Fruit fly (Drosophila melanogaster) whole organism, wandering third instar larva: ENCODE measurements around the gene Eig71Ea.
A peak's percentile ranks its signal among the peaks of the same experiment; 100 is the strongest.

Experiments used
- Abd-B ChIP-seq: fragments of >200 bp; optimal IDR thresholded peaks from 2 replicates; lab custom pipeline; 2017; ENCODE audit warnings: missing biosample characterization, missing genetic modification characterization
- CG32264 ChIP-seq: fragments of 200-800 bp; sonication (Bioruptor generic); optimal IDR thresholded peaks from 2 replicates; lab custom pipeline; 2016; ENCODE audit warnings: missing biosample characterization, missing genetic modification characterization
- CG9705 ChIP-seq: fragments of 200-800 bp; sonication (Bioruptor generic); optimal IDR thresholded peaks from 2 replicates; lab custom pipeline; 2018; ENCODE audit warnings: missing biosample characterization, mild to moderate bottlenecking, missing genetic modification characterization
- CrebA ChIP-seq: fragments of 200-800 bp; sonication (Bioruptor generic); optimal IDR thresholded peaks from 2 replicates; lab custom pipeline; 2016; ENCODE audit warnings: missing biosample characterization, mild to moderate bottlenecking, missing genetic modification characterization, borderline replicate concordance
- Dfd ChIP-seq: fragments of >200 bp; optimal IDR thresholded peaks from 2 replicates; lab custom pipeline; 2017; ENCODE audit warnings: missing biosample characterization, missing genetic modification characterization
- Dif ChIP-seq: fragments of 200-275, 200-300 bp; sonication (Bioruptor generic); optimal IDR thresholded peaks from 2 replicates; lab custom pipeline; 2018; ENCODE audit warnings: missing biosample characterization, missing genetic modification characterization; ENCODE audit not compliant: partially characterized antibody
- GATAd ChIP-seq: sonication (Bioruptor generic); optimal IDR thresholded peaks from 2 replicates; lab custom pipeline; 2016; ENCODE audit warnings: missing biosample characterization, missing genetic modification characterization
- HLH106 ChIP-seq: fragments of 200-800 bp; optimal IDR thresholded peaks from 3 replicates; lab custom pipeline; 2019; ENCODE audit warnings: missing biosample characterization, mild to moderate bottlenecking, missing genetic modification characterization, moderate library complexity
- Hnf4 ChIP-seq: fragments of 200-800 bp; sonication (Bioruptor generic); optimal IDR thresholded peaks from 2 replicates; lab custom pipeline; 2016; ENCODE audit warnings: missing biosample characterization, mild to moderate bottlenecking, missing genetic modification characterization
- Hr78 ChIP-seq: fragments of >200 bp; optimal IDR thresholded peaks from 2 replicates; lab custom pipeline; 2017; ENCODE audit warnings: missing biosample characterization, missing genetic modification characterization
- Hr83 ChIP-seq: fragments of 200-300 bp; sonication (Bioruptor generic); optimal IDR thresholded peaks from 2 replicates; lab custom pipeline; 2016; ENCODE audit warnings: missing biosample characterization, mild to moderate bottlenecking, missing genetic modification characterization, moderate library complexity; ENCODE audit not compliant: poor library complexity, severe bottlenecking
- Jra ChIP-seq: sonication (Bioruptor generic); optimal IDR thresholded peaks from 2 replicates; lab custom pipeline; 2016; ENCODE audit warnings: missing biosample characterization, missing genetic modification characterization
- Mio ChIP-seq: sonication (Bioruptor generic); optimal IDR thresholded peaks from 2 replicates; lab custom pipeline; 2016; ENCODE audit warnings: missing biosample characterization, missing genetic modification characterization
- Myc ChIP-seq: fragments of >200 bp; optimal IDR thresholded peaks from 2 replicates; lab custom pipeline; 2017
- N ChIP-seq: fragments of >200 bp; optimal IDR thresholded peaks from 2 replicates; lab custom pipeline; 2018; ENCODE audit warnings: missing biosample characterization, missing external identifiers, missing genetic modification characterization
- OdsH ChIP-seq: fragments of 200-800 bp; sonication (Bioruptor generic); optimal IDR thresholded peaks from 2 replicates; lab custom pipeline; 2016; ENCODE audit warnings: missing biosample characterization, mild to moderate bottlenecking, missing genetic modification characterization
- Rel ChIP-seq, 2 experiments: fragments of 200-800 bp; sonication (Bioruptor generic) in 1 of 2; optimal IDR thresholded peaks; 2 replicates in 1 of 2; 3 replicates in 1 of 2; lab custom pipeline; 2016 to 2019; ENCODE audit warnings: mild to moderate bottlenecking in 2 of 2, missing biosample characterization in 2 of 2, missing genetic modification characterization in 2 of 2, moderate library complexity in 1 of 2
- Sp1 ChIP-seq: fragments of 200-800 bp; sonication (Bioruptor generic); optimal IDR thresholded peaks from 3 replicates; lab custom pipeline; 2019; ENCODE audit warnings: missing biosample characterization, mild to moderate bottlenecking, missing genetic modification characterization, moderate library complexity
- Vsx2 ChIP-seq: fragments of 200-300, 225-300 bp; sonication (Bioruptor generic); optimal IDR thresholded peaks from 2 replicates; lab custom pipeline; 2018; ENCODE audit warnings: missing biosample characterization, missing genetic modification characterization; ENCODE audit not compliant: partially characterized antibody
- br ChIP-seq: fragments of 200-800 bp; sonication (Bioruptor generic); optimal IDR thresholded peaks from 2 replicates; lab custom pipeline; 2016; ENCODE audit warnings: missing biosample characterization, missing genetic modification characterization
- brk ChIP-seq: fragments of 200-800 bp; sonication (Bioruptor generic); optimal IDR thresholded peaks from 2 replicates; lab custom pipeline; 2016; ENCODE audit warnings: missing biosample characterization, mild to moderate bottlenecking, missing genetic modification characterization
- dmrt93B ChIP-seq: fragments of 200-800 bp; sonication (Bioruptor generic); optimal IDR thresholded peaks from 2 replicates; lab custom pipeline; 2018; ENCODE audit warnings: missing biosample characterization, mild to moderate bottlenecking, missing genetic modification characterization
- ey ChIP-seq: fragments of 200-800 bp; sonication (Bioruptor generic); optimal IDR thresholded peaks from 2 replicates; lab custom pipeline; 2016; ENCODE audit warnings: missing biosample characterization, missing genetic modification characterization
- foxo ChIP-seq, 2 experiments: fragments of 200-800 bp; sonication (Bioruptor generic); optimal IDR thresholded peaks; 2 replicates in 1 of 2; 3 replicates in 1 of 2; lab custom pipeline; 2016 to 2017; ENCODE audit warnings: missing biosample characterization in 2 of 2, missing genetic modification characterization in 2 of 2
- fru ChIP-seq: fragments of 200-800 bp; sonication (Bioruptor generic); optimal IDR thresholded peaks from 3 replicates; lab custom pipeline; 2016; ENCODE audit warnings: missing biosample characterization, mild to moderate bottlenecking, missing genetic modification characterization
- h ChIP-seq: fragments of 200-800 bp; sonication (Bioruptor generic); optimal IDR thresholded peaks from 3 replicates; lab custom pipeline; 2016; ENCODE audit warnings: missing biosample characterization, mild to moderate bottlenecking, missing genetic modification characterization
- jim ChIP-seq: fragments of 175-275, 200-325 bp; sonication (Bioruptor generic); optimal IDR thresholded peaks from 2 replicates; lab custom pipeline; 2016; ENCODE audit warnings: missing biosample characterization, mild to moderate bottlenecking, missing genetic modification characterization
- lola ChIP-seq: fragments of >200 bp; optimal IDR thresholded peaks from 2 replicates; lab custom pipeline; 2017; ENCODE audit warnings: missing biosample characterization, missing genetic modification characterization
- pan ChIP-seq: fragments of >200 bp; optimal IDR thresholded peaks from 2 replicates; lab custom pipeline; 2017
- psq ChIP-seq: fragments of 200-800 bp; sonication (Bioruptor generic); optimal IDR thresholded peaks from 3 replicates; lab custom pipeline; 2017; ENCODE audit warnings: missing biosample characterization, mild to moderate bottlenecking, missing genetic modification characterization, moderate library complexity
- rgr ChIP-seq: fragments of 200-800 bp; sonication (Bioruptor generic); optimal IDR thresholded peaks from 3 replicates; lab custom pipeline; 2016; ENCODE audit warnings: missing biosample characterization, mild to moderate bottlenecking, missing genetic modification characterization
- sage ChIP-seq: fragments of 200-800 bp; sonication (Bioruptor generic); optimal IDR thresholded peaks from 2 replicates; lab custom pipeline; 2016; ENCODE audit warnings: missing biosample characterization, mild to moderate bottlenecking, missing genetic modification characterization
- sv ChIP-seq: fragments of 200-800 bp; sonication (Bioruptor generic); optimal IDR thresholded peaks from 3 replicates; lab custom pipeline; 2016; ENCODE audit warnings: missing biosample characterization, missing genetic modification characterization
- tai ChIP-seq: sonication (Bioruptor generic); optimal IDR thresholded peaks from 2 replicates; lab custom pipeline; 2016; ENCODE audit warnings: missing biosample characterization, missing genetic modification characterization
- usp ChIP-seq: fragments of >200 bp; optimal IDR thresholded peaks from 2 replicates; lab custom pipeline; 2017; ENCODE audit warnings: missing biosample characterization, missing genetic modification characterization
- woc ChIP-seq: sonication (Bioruptor generic); optimal IDR thresholded peaks from 2 replicates; lab custom pipeline; 2016; ENCODE audit warnings: missing biosample characterization, mild to moderate bottlenecking, missing genetic modification characterization

The Eig71Ea gene

dm6 chr3L:15655910-15656309, 6.4 kb upstream of the Eig71Ea start, which contains the start of gene Eig71Ee:
Gene Eig71Ee, minus strand, starts transcription at chr3L:15656010.
- TF ChIP-seq Hr83 (GFP tag; lab: Kevin White, UChicago) (peak; percentile 10), sv (GFP tag; lab: Kevin White, UChicago) (no peak)

- no peak for TF ChIP-seq fru
- TF ChIP-seq Dif (GFP tag; lab: Kevin White, UChicago) = no peak
- TF ChIP-seq GATAd (GFP tag; lab: Kevin White, UChicago) = no peak
- TF ChIP-seq Abd-B (GFP tag; lab: Kevin White, UChicago) = no peak
- TF ChIP-seq CG9705 (GFP tag; lab: Kevin White, UChicago) = no peak
- no peak for TF ChIP-seq sage (GFP tag; lab: Kevin White, UChicago)
- no peak for TF ChIP-seq HLH106
- TF ChIP-seq tai = no peak
- no peak for TF ChIP-seq Myc (lab: Kevin White, UChicago)
- no peak for TF ChIP-seq pan (lab: Kevin White, UChicago)
- no peak for TF ChIP-seq Dfd (GFP tag; lab: Kevin White, UChicago)
- no peak for TF ChIP-seq Mio (GFP tag; lab: Kevin White, UChicago)
- no peak for TF ChIP-seq dmrt93B (GFP tag; lab: Kevin White, UChicago)
- no peak for TF ChIP-seq Rel (GFP tag; optimal IDR thresholded peaks at IDR 0.05; lab: Kevin White, UChicago)
- TF ChIP-seq Rel (tag; optimal IDR thresholded peaks at IDR 0.05; lab: Kevin White, UChicago) = no peak
- TF ChIP-seq CrebA = no peak
- TF ChIP-seq ey (GFP tag; lab: Kevin White, UChicago) = no peak
- TF ChIP-seq rgr (GFP tag; lab: Kevin White, UChicago) = no peak
- TF ChIP-seq psq (GFP tag; lab: Kevin White, UChicago) = no peak
These were observed 2.7 kb upstream of the Eig71Ea start, which contains the start of the genes Eig71Ec and Eig71Ed for dm6 chr3L:15652154-15652553. Gene Eig71Ec, minus strand, starts transcription at chr3L:15652254. Gene Eig71Ed, plus strand, starts transcription at chr3L:15652537.

- TF ChIP-seq Vsx2 (GFP tag; lab: Kevin White, UChicago) = no peak
- no peak for TF ChIP-seq Sp1 (GFP tag; lab: Kevin White, UChicago)
- TF ChIP-seq OdsH (GFP tag; lab: Kevin White, UChicago) = no peak
These were observed 1.1 kb upstream of the Eig71Ea start, which contains the start of gene CG43084 for dm6 chr3L:15650552-15650951. Gene CG43084, plus strand, starts transcription at chr3L:15650852.

dm6 chr3L:15647712-15648621, 1.5 kb downstream of the Eig71Ea start, which contains the start of the genes comm3 and CG43083:
Gene comm3, minus strand, starts transcription at chr3L:15647762.
Gene CG43083, plus strand, starts transcription at chr3L:15648571.
- TF ChIP-seq OdsH (GFP tag; lab: Kevin White, UChicago) (no peak), Dfd (GFP tag; lab: Kevin White, UChicago) (no peak), sv (GFP tag; lab: Kevin White, UChicago) (no peak), Hr83 (GFP tag; lab: Kevin White, UChicago) (peak; percentile 30), jim (GFP tag; lab: Kevin White, UChicago) (no peak), Myc (lab: Kevin White, UChicago) (no peak), Vsx2 (GFP tag; lab: Kevin White, UChicago) (no peak), Hr78 (GFP tag; lab: Kevin White, UChicago) (no peak), woc (no peak), Jra (GFP tag; lab: Kevin White, UChicago) (no peak), GATAd (GFP tag; lab: Kevin White, UChicago) (no peak), dmrt93B (GFP tag; lab: Kevin White, UChicago) (no peak), fru (peak; percentile 32), usp (GFP tag; lab: Kevin White, UChicago) (no peak), HLH106 (no peak), Abd-B (GFP tag; lab: Kevin White, UChicago) (no peak), Dif (GFP tag; lab: Kevin White, UChicago) (no peak), CrebA (peak; percentile 34), rgr (GFP tag; lab: Kevin White, UChicago) (no peak), foxo (GFP tag; optimal IDR thresholded peaks at IDR 0.05; lab: Kevin White, UChicago) (no peak), CG9705 (GFP tag; lab: Kevin White, UChicago) (no peak), CG32264 (GFP tag; lab: Kevin White, UChicago) (no peak), N (GFP tag; lab: Kevin White, UChicago) (no peak), tai (no peak), Hnf4 (no peak), pan (lab: Kevin White, UChicago) (no peak), psq (GFP tag; lab: Kevin White, UChicago) (no peak), h (GFP tag; lab: Kevin White, UChicago) (peak; percentile 42), Rel (GFP tag; optimal IDR thresholded peaks at IDR 0.05; lab: Kevin White, UChicago) (no peak), Rel (tag; optimal IDR thresholded peaks at IDR 0.05; lab: Kevin White, UChicago) (no peak), sage (GFP tag; lab: Kevin White, UChicago) (no peak), lola (GFP tag; lab: Kevin White, UChicago) (no peak), Mio (GFP tag; lab: Kevin White, UChicago) (no peak), brk (GFP tag; lab: Kevin White, UChicago) (no peak), br (GFP tag; lab: Kevin White, UChicago) (no peak), ey (GFP tag; lab: Kevin White, UChicago) (no peak)
- TF ChIP-seq, all 38 proteins: peak for 4
